Worm (Caenorhabditis elegans) whole organism, L1 larva: ENCODE results near the gene svop-1.
A peak's percentile ranks its signal among the peaks of the same experiment; 100 is the strongest.

Experiments
- blmp-1 ChIP-seq: fragments of 150-350 bp; optimal IDR thresholded peaks from 2 replicates; lab custom pipeline; 2014; ENCODE audit warnings: missing biosample characterization, missing genetic modification characterization
- ceh-82 ChIP-seq, 3 experiments: fragments of 150-350 bp in 1 of 3; sonication (generic microtip) in 2 of 3; optimal IDR thresholded peaks; 2 replicates each; lab custom pipeline; 2014 to 2017; ENCODE audit warnings: missing biosample characterization in 3 of 3, missing genetic modification characterization in 3 of 3
- ceh-88 ChIP-seq: fragments of 200-800 bp; sonication (Bioruptor generic); IDR thresholded peaks from 2 replicates; pipeline ENCODE4 v1.3.6; 2022; ENCODE audit warnings: missing genetic modification characterization, missing compliant biosample characterization
- ces-1 ChIP-seq: fragments of 150-350 bp; optimal IDR thresholded peaks from 2 replicates; lab custom pipeline; 2014; ENCODE audit warnings: missing biosample characterization, missing genetic modification reagents, missing genetic modification characterization
- fkh-10 ChIP-seq: sonication (generic microtip); optimal IDR thresholded peaks from 2 replicates; lab custom pipeline; 2017; ENCODE audit warnings: missing biosample characterization, missing genetic modification reagents, missing genetic modification characterization
- lin-35 ChIP-seq, 2 experiments: fragments of 150-350 bp; optimal IDR thresholded peaks; 2 replicates each; lab custom pipeline; 2014; ENCODE audit warnings: missing biosample characterization in 2 of 2, missing genetic modification characterization in 2 of 2, missing genetic modification reagents in 2 of 2
- nhr-12 ChIP-seq: sonication (generic microtip); optimal IDR thresholded peaks from 2 replicates; lab custom pipeline; 2017; ENCODE audit warnings: missing biosample characterization, missing genetic modification characterization
- snpc-4 ChIP-seq: fragments of 150-350 bp; optimal IDR thresholded peaks from 2 replicates; lab custom pipeline; 2014; ENCODE audit warnings: missing biosample characterization, missing genetic modification characterization
- zag-1 ChIP-seq: fragments of 150-350 bp; optimal IDR thresholded peaks from 2 replicates; lab custom pipeline; 2014; ENCODE audit warnings: missing biosample characterization, missing genetic modification characterization

DNA sequence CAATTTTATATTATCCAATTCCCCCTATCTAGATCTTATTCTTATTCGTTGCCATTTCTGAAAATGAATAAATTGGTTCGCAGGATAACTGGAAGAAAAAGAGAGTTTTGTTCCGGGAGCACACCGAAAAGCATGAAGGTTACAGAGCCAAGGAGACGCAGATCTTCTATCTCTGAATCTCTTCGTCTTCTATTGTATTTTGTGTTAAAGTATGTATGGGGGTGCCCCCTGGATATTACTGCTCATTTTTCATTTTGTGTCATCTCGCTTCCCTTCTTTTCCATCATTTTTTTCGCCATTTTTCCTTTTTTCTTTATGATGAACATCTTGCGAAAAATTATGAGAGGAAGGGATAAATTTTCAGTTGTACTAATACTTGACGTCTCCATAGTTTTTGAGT lies 48.4 kb upstream of the svop-1 start:
- TF ChIP-seq ces-1 (GFP tag; lab: Kevin White, UChicago) (no peak), blmp-1 (no peak), ceh-88 (GFP tag; lab: Robert Waterston, UW) (no peak), snpc-4 (tag; lab: Kevin White, UChicago) (no peak), zag-1 (tag; lab: Kevin White, UChicago) (no peak), nhr-12 (no peak), ceh-82 (tag; optimal IDR thresholded peaks at IDR 0.05; lab: Kevin White, UChicago) (peak in 1 of 3 experiments; percentile 14), fkh-10 (GFP tag; lab: Kevin White, UChicago) (no peak), lin-35 (GFP tag; optimal IDR thresholded peaks at IDR 0.05; lab: Kevin White, UChicago) (no peak)
